Worm (Caenorhabditis elegans): ENCODE results near the gene C48B4.7.

- TF ChIP-seq M03D4.4 (tag; optimal IDR thresholded peaks at IDR 0.05) (no peak), snpc-4 (tag; optimal IDR thresholded peaks at IDR 0.05) (no peak), unc-62 (GFP tag; optimal IDR thresholded peaks at IDR 0.05) (no peak), flh-1 (GFP tag; optimal IDR thresholded peaks at IDR 0.05) (no peak), lin-13 (tag; optimal IDR thresholded peaks at IDR 0.05) (no peak), pha-4 (tag; optimal IDR thresholded peaks at IDR 0.05) (no peak), nhr-76 (tag; optimal IDR thresholded peaks at IDR 0.05) (no peak), ces-1 (GFP tag; optimal IDR thresholded peaks at IDR 0.05) (peak; percentile 89), mep-1 (tag; optimal IDR thresholded peaks at IDR 0.05) (no peak), nhr-2 (tag; optimal IDR thresholded peaks at IDR 0.05) (no peak)
These were observed 24.0 kb upstream of the C48B4.7 start for ce11 chrIII:9583224-9583623.

Measured in whole organism, mixed stage, embryonic.